Fruit fly (Drosophila melanogaster): Measurements from ENCODE around the gene CG2059.

DNA sequence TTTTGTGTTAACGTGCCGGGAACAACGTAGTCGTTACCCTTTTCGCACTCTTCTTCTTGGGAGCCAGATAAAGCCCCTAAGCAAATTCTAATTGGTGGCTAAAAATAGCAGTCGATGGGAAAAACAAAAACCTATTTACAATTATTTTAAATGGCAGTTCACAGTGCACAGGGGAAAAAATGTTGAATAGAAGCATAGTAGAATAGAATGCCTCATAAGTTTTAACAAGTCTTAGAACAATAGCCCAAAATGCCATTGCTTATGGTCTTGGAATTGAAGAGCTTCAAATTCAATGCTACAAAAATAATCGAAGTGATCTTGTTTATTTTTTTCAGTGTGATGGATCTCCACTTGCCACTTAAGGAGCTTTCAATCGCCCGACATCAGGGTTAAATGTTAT, 46.3 kb downstream of the CG2059 start:
- no peak for TF ChIP-seq Pif1A (GFP tag; optimal IDR thresholded peaks at IDR 0.05)
- TF ChIP-seq CG13204 (GFP tag; optimal IDR thresholded peaks at IDR 0.05) = no peak
- TF ChIP-seq CG17806 (tag; optimal IDR thresholded peaks at IDR 0.05) = peak; percentile 6
- TF ChIP-seq Snoo (tag; optimal IDR thresholded peaks at IDR 0.05) = no peak

Data from whole organism, pupa.